Worm (Caenorhabditis elegans): ENCODE data around the gene nhr-177.

DNA sequence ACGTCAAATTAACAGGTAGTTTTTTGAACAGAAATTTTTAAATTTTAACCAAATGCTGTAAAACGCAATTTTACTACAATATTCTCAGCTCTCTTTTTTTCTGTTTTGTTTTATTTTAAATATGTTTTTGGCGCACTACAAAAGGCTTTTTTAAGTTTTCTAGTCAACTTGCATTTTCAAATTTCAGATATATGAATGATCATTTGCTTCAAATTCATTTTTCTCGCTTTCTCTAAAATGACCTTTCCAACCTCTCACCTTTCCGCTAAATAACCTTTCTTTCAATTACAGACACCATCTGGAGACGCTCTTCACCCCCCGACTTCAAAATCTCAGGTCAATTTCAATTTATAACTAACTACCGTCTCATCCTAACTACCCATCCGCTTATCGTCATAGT, 43.3 kb upstream of the nhr-177 start, which contains the start of gene cdc-25.2:
- TF ChIP-seq flt-1 (GFP tag; IDR thresholded peaks at IDR 0.05), result no peak
- TF ChIP-seq hmbx-1 (tag; optimal IDR thresholded peaks at IDR 0.05), result no peak
- no peak for TF ChIP-seq tbx-37 (GFP tag; conservative IDR thresholded peaks at IDR 0.05)
- no peak for TF ChIP-seq ceh-13 (GFP tag; optimal IDR thresholded peaks at IDR 0.05)
- no peak for TF ChIP-seq tbx-11 (GFP tag; IDR thresholded peaks at IDR 0.05)
